Fruit fly (Drosophila melanogaster) S2 (cell line): Measurements from ENCODE around the gene CG15878.

ENCODE experiments used
- CG8478 ChIP-seq: fragments of >200 bp; optimal IDR thresholded peaks from 2 replicates; lab custom pipeline; 2018
- CTCF ChIP-seq, 2 experiments: fragments of >200 bp; optimal IDR thresholded peaks; 2 replicates each; lab custom pipeline; 2018

The CG15878 gene

dm6 chr3L:2212403-2212802 is at the start of gene CG15878:
Gene CG15878 (minus strand): TSS chr3L:2212503.
- no peak for TF ChIP-seq CTCF (optimal IDR thresholded peaks at IDR 0.05; lab: Kevin White, UChicago)
- TF ChIP-seq CG8478 (lab: Kevin White, UChicago), result no peak

dm6 chr3L:2261282-2261681 is 49.0 kb upstream of the CG15878 start:
- no peak for TF ChIP-seq CG8478 (lab: Kevin White, UChicago)
- TF ChIP-seq CTCF (optimal IDR thresholded peaks at IDR 0.05; lab: Kevin White, UChicago), result no peak

dm6 chr3L:2257412-2257862 is 45.1 kb upstream of the CG15878 start, which contains the start of the genes CG1275 and Elp5:
Gene CG1275 (minus strand): TSS chr3L:2257423.
Gene Elp5 (plus strand): TSS chr3L:2257456.
- no peak for TF ChIP-seq CTCF (optimal IDR thresholded peaks at IDR 0.05; lab: Kevin White, UChicago)
- no peak for TF ChIP-seq CG8478 (lab: Kevin White, UChicago)

DNA sequence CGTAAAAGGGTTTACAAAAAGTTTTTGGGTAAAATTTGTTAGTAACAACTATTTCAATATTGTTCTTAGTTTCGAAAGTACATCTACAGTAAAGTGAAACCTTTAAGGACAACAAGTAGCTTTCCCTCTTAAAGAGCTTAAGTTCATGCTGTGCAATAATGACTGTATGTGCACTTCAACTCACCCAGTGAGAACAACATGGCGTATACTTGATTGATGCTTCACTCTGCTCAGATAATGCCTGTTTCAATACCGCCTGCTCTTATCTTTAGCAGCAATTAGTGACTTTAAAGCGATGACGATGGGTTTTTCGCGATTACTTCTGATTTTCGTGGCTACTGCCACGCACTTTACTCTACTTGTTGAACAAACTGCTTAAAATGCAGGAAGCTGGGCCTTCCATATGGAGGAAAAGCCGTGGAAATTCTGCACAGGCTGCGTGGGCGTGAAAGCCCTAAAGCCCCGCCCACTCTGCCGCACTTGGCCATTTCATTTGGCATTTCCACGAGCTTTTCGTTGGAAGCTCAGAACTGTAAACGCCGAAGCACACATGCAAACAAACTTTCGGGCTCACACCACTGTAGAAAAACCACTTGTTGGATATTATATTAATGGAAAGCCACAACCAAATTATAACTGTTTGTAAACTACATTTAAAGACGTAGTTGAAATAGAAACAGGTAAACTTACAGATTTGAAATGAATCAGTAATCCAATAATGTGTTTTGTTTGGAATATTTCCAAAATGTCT is 44.3 kb upstream of the CG15878 start:
- no peak for TF ChIP-seq CG8478 (lab: Kevin White, UChicago)
- no peak for TF ChIP-seq CTCF (optimal IDR thresholded peaks at IDR 0.05; lab: Kevin White, UChicago)

DNA sequence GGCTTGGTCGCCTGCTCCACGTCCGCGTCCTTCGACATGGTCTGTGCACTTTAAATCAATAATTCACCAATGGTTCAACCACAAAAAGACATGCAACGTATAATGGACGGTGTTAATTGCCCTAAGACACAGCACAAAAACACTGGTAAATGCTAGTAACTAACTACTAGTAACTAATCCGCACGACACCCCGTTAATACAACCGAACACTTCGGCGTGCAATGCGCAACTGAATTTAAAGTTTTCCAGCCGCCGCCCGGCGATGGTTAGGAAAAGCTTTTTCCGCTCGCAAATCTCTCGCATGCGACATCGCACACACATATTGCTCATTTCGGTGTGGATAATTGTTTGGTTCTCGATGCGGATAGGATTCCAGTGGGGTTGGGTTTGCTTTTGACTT is 43.5 kb upstream of the CG15878 start:
- no peak for TF ChIP-seq CG8478 (lab: Kevin White, UChicago)
- no peak for TF ChIP-seq CTCF (optimal IDR thresholded peaks at IDR 0.05; lab: Kevin White, UChicago)

DNA sequence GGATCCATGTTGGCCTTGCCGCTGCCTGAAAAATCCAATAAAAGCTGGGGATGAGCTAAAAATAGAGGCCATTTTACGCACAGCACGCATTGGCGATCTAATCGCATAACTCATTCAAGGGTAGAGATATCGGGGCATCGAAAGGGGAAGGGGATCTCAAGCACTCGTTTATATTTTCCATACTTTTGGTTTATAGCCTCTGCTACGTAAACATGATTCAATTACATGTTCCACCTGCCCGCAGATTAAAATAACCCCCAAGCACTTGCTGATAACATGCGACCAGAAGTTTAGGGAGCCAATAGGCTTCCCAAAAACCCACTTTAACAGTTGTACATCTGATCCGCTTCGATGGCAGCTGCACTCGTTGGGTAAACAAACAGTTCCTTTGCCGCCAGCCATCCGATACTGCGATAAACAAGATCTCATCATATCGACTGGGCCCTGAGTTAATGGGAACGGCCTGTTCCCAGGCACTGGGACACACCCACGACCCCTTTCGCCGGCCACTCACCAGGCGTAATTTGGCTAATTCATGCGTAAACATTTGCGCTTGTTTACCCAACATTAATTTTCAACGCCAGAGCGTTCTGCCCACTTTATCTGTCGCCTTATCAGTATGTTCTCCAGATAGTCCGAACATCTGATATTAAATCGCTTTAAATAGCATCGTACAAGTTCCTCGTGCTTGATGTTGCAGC is 41.8 kb upstream of the CG15878 start:
- TF ChIP-seq CTCF (optimal IDR thresholded peaks at IDR 0.05; lab: Kevin White, UChicago), result no peak
- TF ChIP-seq CG8478 (lab: Kevin White, UChicago), result no peak

DNA sequence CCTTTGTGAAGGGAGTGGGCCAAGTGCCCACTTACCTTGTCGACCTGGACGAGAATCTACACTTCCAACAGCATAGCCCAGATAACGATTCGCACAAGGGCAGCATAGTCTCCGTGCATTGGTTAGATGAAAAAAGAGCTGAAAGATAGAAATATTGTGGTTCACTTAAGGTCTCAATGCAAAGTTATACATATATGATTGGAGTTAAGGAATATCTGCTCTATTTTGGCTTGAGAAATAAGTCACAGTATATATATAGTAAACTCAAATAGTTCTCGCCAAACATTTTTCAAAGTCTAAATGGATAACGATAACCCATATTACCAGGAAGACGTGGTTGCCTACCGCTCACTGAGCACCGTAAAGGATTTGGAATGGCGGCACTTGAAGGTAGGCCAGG is 36.0 kb upstream of the CG15878 start, which contains the start of gene CG32305:
CG32305 (plus strand) TSS at position 301 of the 400 bp plus-strand sequence.
- TF ChIP-seq CTCF (optimal IDR thresholded peaks at IDR 0.05; lab: Kevin White, UChicago) (no peak), CG8478 (lab: Kevin White, UChicago) (no peak)

dm6 chr3L:2243846-2244528 is 31.7 kb upstream of the CG15878 start, which contains the start of gene CG32301:
Gene CG32301 (plus strand): TSS chr3L:2244478.
- TF ChIP-seq CG8478 (lab: Kevin White, UChicago) (no peak), CTCF (optimal IDR thresholded peaks at IDR 0.05; lab: Kevin White, UChicago) (peak; percentile 44 to 54)

dm6 chr3L:2237543-2238233 is 25.4 kb upstream of the CG15878 start, which contains the start of gene ACXD:
Gene ACXD (plus strand): TSS chr3L:2237608.
- no peak for TF ChIP-seq CTCF (optimal IDR thresholded peaks at IDR 0.05; lab: Kevin White, UChicago)
- TF ChIP-seq CG8478 (lab: Kevin White, UChicago), result no peak

dm6 chr3L:2237034-2237433 is 24.7 kb upstream of the CG15878 start, which contains the start of gene CG9018:
Gene CG9018 (minus strand): TSS chr3L:2237076.
- TF ChIP-seq CTCF (optimal IDR thresholded peaks at IDR 0.05; lab: Kevin White, UChicago) (peak; percentile 91), CG8478 (lab: Kevin White, UChicago) (no peak)

- peak in 1 of 2 experiments; percentile 47 for TF ChIP-seq CTCF (optimal IDR thresholded peaks at IDR 0.05; lab: Kevin White, UChicago)
- no peak for TF ChIP-seq CG8478 (lab: Kevin White, UChicago)
These were observed 16.9 kb upstream of the CG15878 start, which contains the start of gene Oseg2 for dm6 chr3L:2229172-2229696. Gene Oseg2 (plus strand): TSS chr3L:2229646.

dm6 chr3L:2228367-2229171 is 16.3 kb upstream of the CG15878 start:
- peak; percentile 40 to 61 for TF ChIP-seq CTCF (optimal IDR thresholded peaks at IDR 0.05; lab: Kevin White, UChicago)
- TF ChIP-seq CG8478 (lab: Kevin White, UChicago), result no peak

dm6 chr3L:2196713-2197112 is 15.6 kb downstream of the CG15878 start, which contains the start of gene CG8960:
Gene CG8960 (plus strand): TSS chr3L:2197013.
- TF ChIP-seq CTCF (optimal IDR thresholded peaks at IDR 0.05; lab: Kevin White, UChicago), result no peak
- no peak for TF ChIP-seq CG8478 (lab: Kevin White, UChicago)
